Fruit fly (Drosophila melanogaster) whole organism, embryonic: Measurements from ENCODE around the gene CG18132.

Experiments used
- CG10267 ChIP-seq: fragments of 200-800 bp; sonication (Bioruptor generic); optimal IDR thresholded peaks from 2 replicates; lab custom pipeline; 2018; ENCODE audit warnings: missing biosample characterization, mild to moderate bottlenecking, missing genetic modification characterization, moderate library complexity
- CG11456 ChIP-seq: fragments of 200-800 bp; sonication (Bioruptor generic); IDR thresholded peaks from 3 replicates; pipeline ENCODE4 v1.3.6; 2022; ENCODE audit warnings: missing biosample characterization, missing genetic modification characterization
- CG12219 ChIP-seq: fragments of 200-800 bp; sonication (Bioruptor generic); optimal IDR thresholded peaks from 3 replicates; lab custom pipeline; 2018; ENCODE audit warnings: missing biosample characterization, mild to moderate bottlenecking, missing genetic modification characterization
- CG1233 ChIP-seq: fragments of 200-800 bp; sonication (Bioruptor generic); optimal IDR thresholded peaks from 4 replicates; lab custom pipeline; 2018; ENCODE audit warnings: missing biosample characterization, mild to moderate bottlenecking, missing genetic modification characterization
- CG14441 ChIP-seq: fragments of 200-800 bp; sonication (Bioruptor generic); IDR thresholded peaks from 2 replicates; pipeline ENCODE4 v1.3.6; 2022; ENCODE audit warnings: missing biosample characterization, missing genetic modification characterization
- CG1529 ChIP-seq: fragments of 200-800 bp; sonication (Bioruptor generic); optimal IDR thresholded peaks from 3 replicates; lab custom pipeline; 2018; ENCODE audit warnings: missing biosample characterization, missing genetic modification characterization
- CG15479 ChIP-seq: fragments of 200-800 bp; sonication (Bioruptor generic); optimal IDR thresholded peaks from 3 replicates; lab custom pipeline; 2019; ENCODE audit warnings: missing biosample characterization, mild to moderate bottlenecking, missing genetic modification characterization, moderate library complexity
- CG17359 ChIP-seq: fragments of 200-800 bp; sonication (Bioruptor generic); optimal IDR thresholded peaks from 3 replicates; lab custom pipeline; 2018; ENCODE audit warnings: missing biosample characterization, mild to moderate bottlenecking, missing genetic modification characterization, moderate library complexity
- CG18619 ChIP-seq: fragments of 200-800 bp; sonication (Bioruptor generic); optimal IDR thresholded peaks from 3 replicates; lab custom pipeline; 2017; ENCODE audit warnings: missing biosample characterization, mild to moderate bottlenecking, missing genetic modification characterization
- CG18764 ChIP-seq: fragments of 200-800 bp; sonication (Bioruptor generic); optimal IDR thresholded peaks from 3 replicates; lab custom pipeline; 2016; ENCODE audit warnings: missing biosample characterization, missing genetic modification characterization
- CG2116 ChIP-seq: fragments of 200-800 bp; sonication (Bioruptor generic); optimal IDR thresholded peaks from 3 replicates; lab custom pipeline; 2018; ENCODE audit warnings: missing biosample characterization, mild to moderate bottlenecking, missing genetic modification characterization
- CG2202 ChIP-seq: fragments of 200-800 bp; sonication (Bioruptor generic); optimal IDR thresholded peaks from 2 replicates; lab custom pipeline; 2018; ENCODE audit warnings: missing biosample characterization, mild to moderate bottlenecking, missing genetic modification characterization
- CG2889 ChIP-seq: fragments of 200-800 bp; sonication (Bioruptor generic); IDR thresholded peaks from 3 replicates; pipeline ENCODE4 v1.3.6; 2022; ENCODE audit warnings: missing biosample characterization, missing genetic modification characterization
- CG31388 ChIP-seq: fragments of 200-800 bp; sonication (Bioruptor generic); optimal IDR thresholded peaks from 2 replicates; lab custom pipeline; 2016; ENCODE audit warnings: missing biosample characterization, missing genetic modification characterization
- CG31441 ChIP-seq: fragments of 200-800 bp; sonication (Bioruptor generic); IDR thresholded peaks from 2 replicates; pipeline ENCODE4 v1.3.6; 2022; ENCODE audit warnings: missing biosample characterization, missing genetic modification characterization
- CG3163 ChIP-seq: fragments of 200-800 bp; sonication (Bioruptor generic); optimal IDR thresholded peaks from 3 replicates; lab custom pipeline; 2016; ENCODE audit warnings: missing biosample characterization, missing genetic modification characterization
- CG34224 ChIP-seq: fragments of 200-800 bp; sonication (Bioruptor generic); IDR thresholded peaks from 3 replicates; pipeline ENCODE4 v1.3.6; 2022; ENCODE audit warnings: missing biosample characterization, missing genetic modification characterization; ENCODE audit not compliant: partially characterized antibody
- CG6689 ChIP-seq: fragments of 200-800 bp; sonication (Bioruptor generic); IDR thresholded peaks from 2 replicates; pipeline ENCODE4 v1.3.6; 2022; ENCODE audit warnings: missing biosample characterization, missing genetic modification characterization
- CG7271 ChIP-seq: fragments of 200-800 bp; sonication (Bioruptor generic); optimal IDR thresholded peaks from 2 replicates; lab custom pipeline; 2018; ENCODE audit warnings: missing biosample characterization, mild to moderate bottlenecking, missing genetic modification characterization, moderate library complexity
- CG7963 ChIP-seq: fragments of 200-800 bp; sonication (Bioruptor generic); IDR thresholded peaks from 3 replicates; pipeline ENCODE4 v1.3.6; 2022; ENCODE audit warnings: missing biosample characterization, missing genetic modification characterization; ENCODE audit not compliant: partially characterized antibody
- CG9817 ChIP-seq: fragments of 200-800 bp; sonication (Bioruptor generic); optimal IDR thresholded peaks from 2 replicates; lab custom pipeline; 2018; ENCODE audit warnings: missing biosample characterization, mild to moderate bottlenecking, missing genetic modification characterization, moderate library complexity
- D19A ChIP-seq: fragments of 200-800 bp; optimal IDR thresholded peaks from 3 replicates; lab custom pipeline; 2019; ENCODE audit warnings: missing biosample characterization, mild to moderate bottlenecking, missing genetic modification characterization, moderate library complexity
- Dad ChIP-seq: fragments of 200-800 bp; sonication (Bioruptor generic); optimal IDR thresholded peaks from 3 replicates; lab custom pipeline; 2016; ENCODE audit warnings: missing biosample characterization, missing genetic modification characterization
- Eip74EF ChIP-seq, 2 experiments: fragments of 200-800 bp in 1 of 2; fragments of >200 bp in 1 of 2; sonication (Bioruptor generic) in 1 of 2; optimal IDR thresholded peaks; 2 replicates each; lab custom pipeline; 2017 to 2019; ENCODE audit warnings: missing biosample characterization in 2 of 2, missing genetic modification characterization in 2 of 2, mild to moderate bottlenecking in 1 of 2, moderate library complexity in 1 of 2
- Ets97D ChIP-seq: fragments of 200-800 bp; sonication (Bioruptor generic); optimal IDR thresholded peaks from 3 replicates; lab custom pipeline; 2016; ENCODE audit warnings: missing biosample characterization, missing genetic modification characterization
- Fer2 ChIP-seq: fragments of 200-800 bp; sonication (Bioruptor generic); optimal IDR thresholded peaks from 2 replicates; lab custom pipeline; 2018; ENCODE audit warnings: missing biosample characterization, mild to moderate bottlenecking, missing genetic modification characterization, moderate library complexity
- H2.0 ChIP-seq: fragments of 200-800 bp; sonication (Bioruptor generic); IDR thresholded peaks from 2 replicates; pipeline ENCODE4 v1.3.6; 2022; ENCODE audit warnings: missing biosample characterization, missing genetic modification characterization
- HLH54F ChIP-seq: fragments of 200-800 bp; sonication (Bioruptor generic); optimal IDR thresholded peaks from 3 replicates; lab custom pipeline; 2016; ENCODE audit warnings: missing biosample characterization, missing genetic modification characterization
- Hmx ChIP-seq: fragments of 200-800 bp; sonication (Bioruptor generic); optimal IDR thresholded peaks from 2 replicates; lab custom pipeline; 2016; ENCODE audit warnings: missing biosample characterization, missing genetic modification characterization
- Hr39 ChIP-seq: fragments of >200 bp; optimal IDR thresholded peaks from 2 replicates; lab custom pipeline; 2017
- Lim3 ChIP-seq: fragments of 200-800 bp; sonication (Bioruptor generic); IDR thresholded peaks from 2 replicates; pipeline ENCODE4 v1.3.6; 2022; ENCODE audit warnings: missing biosample characterization, missing genetic modification characterization
- Mad ChIP-seq: fragments of 200-800 bp; sonication (Bioruptor generic); optimal IDR thresholded peaks from 2 replicates; lab custom pipeline; 2016; ENCODE audit warnings: missing biosample characterization, missing genetic modification characterization
- NK7.1 ChIP-seq: fragments of 200-800 bp; sonication (Bioruptor generic); optimal IDR thresholded peaks from 3 replicates; lab custom pipeline; 2016; ENCODE audit warnings: missing biosample characterization, missing genetic modification characterization
- Rx ChIP-seq: fragments of 200-800 bp; sonication (Bioruptor generic); IDR thresholded peaks from 2 replicates; pipeline ENCODE4 v1.3.6; 2022; ENCODE audit warnings: missing biosample characterization, missing genetic modification characterization
- Sry-β ChIP-seq: fragments of 200-800 bp; sonication (Bioruptor generic); optimal IDR thresholded peaks from 2 replicates; lab custom pipeline; 2018; ENCODE audit warnings: missing biosample characterization, mild to moderate bottlenecking, missing genetic modification characterization, moderate library complexity
- ap ChIP-seq: fragments of 200-800 bp; sonication (Bioruptor generic); IDR thresholded peaks from 2 replicates; pipeline ENCODE4 v1.3.6; 2022; ENCODE audit warnings: missing biosample characterization, missing genetic modification characterization
- az2 ChIP-seq: fragments of 200-800 bp; sonication (Bioruptor generic); optimal IDR thresholded peaks from 3 replicates; lab custom pipeline; 2016; ENCODE audit warnings: missing biosample characterization, missing genetic modification characterization
- bcd ChIP-seq: fragments of 200-800 bp; sonication (Bioruptor generic); optimal IDR thresholded peaks from 2 replicates; lab custom pipeline; 2017; ENCODE audit warnings: missing biosample characterization, mild to moderate bottlenecking, missing genetic modification characterization
- dm ChIP-seq: fragments of 200-800 bp; sonication (Bioruptor generic); optimal IDR thresholded peaks from 3 replicates; lab custom pipeline; 2016; ENCODE audit warnings: missing biosample characterization, missing genetic modification characterization
- grau ChIP-seq: fragments of 200-800 bp; optimal IDR thresholded peaks from 3 replicates; lab custom pipeline; 2019; ENCODE audit warnings: missing biosample characterization, mild to moderate bottlenecking, missing genetic modification characterization, moderate library complexity
- gsb-n ChIP-seq: fragments of 200-800 bp; sonication (Bioruptor generic); optimal IDR thresholded peaks from 3 replicates; lab custom pipeline; 2018; ENCODE audit warnings: missing biosample characterization, mild to moderate bottlenecking, missing genetic modification characterization
- jigr1 ChIP-seq: fragments of 200-800 bp; sonication (Bioruptor generic); IDR thresholded peaks from 3 replicates; pipeline ENCODE4 v1.3.6; 2022; ENCODE audit warnings: missing biosample characterization, missing genetic modification characterization
- mirr ChIP-seq: fragments of 200-800 bp; sonication (Bioruptor generic); optimal IDR thresholded peaks from 3 replicates; lab custom pipeline; 2018; ENCODE audit warnings: missing biosample characterization, mild to moderate bottlenecking, missing genetic modification characterization
- ro ChIP-seq: fragments of 200-800 bp; sonication (Bioruptor generic); IDR thresholded peaks from 2 replicates; pipeline ENCODE4 v1.3.6; 2022; ENCODE audit warnings: missing biosample characterization, missing genetic modification characterization
- sens ChIP-seq: fragments of 200-800 bp; sonication (Bioruptor generic); peaks from one replicate; lab custom pipeline; 2016; ENCODE audit warnings: missing biosample characterization, missing genetic modification characterization
- slp2 ChIP-seq: fragments of 200-800 bp; sonication (Bioruptor generic); optimal IDR thresholded peaks from 2 replicates; lab custom pipeline; 2016; ENCODE audit warnings: missing biosample characterization, missing genetic modification characterization
- stc ChIP-seq: fragments of 200-800 bp; sonication (Bioruptor generic); IDR thresholded peaks from 2 replicates; pipeline ENCODE4 v1.3.6; 2022; ENCODE audit warnings: missing biosample characterization, missing genetic modification characterization
- stwl ChIP-seq: fragments of 200-800 bp; sonication (Bioruptor generic); optimal IDR thresholded peaks from 3 replicates; lab custom pipeline; 2018; ENCODE audit warnings: missing biosample characterization, mild to moderate bottlenecking, missing genetic modification characterization, moderate library complexity
- vfl ChIP-seq: fragments of 200-800 bp; sonication (Bioruptor generic); optimal IDR thresholded peaks from 2 replicates; lab custom pipeline; 2016; ENCODE audit warnings: missing biosample characterization, missing genetic modification characterization
- vvl ChIP-seq: fragments of 200-800 bp; sonication (Bioruptor generic); IDR thresholded peaks from 2 replicates; pipeline ENCODE4 v1.3.6; 2022; ENCODE audit warnings: missing biosample characterization, missing genetic modification characterization
- wek ChIP-seq: fragments of 200-800 bp; sonication (Bioruptor generic); optimal IDR thresholded peaks from 3 replicates; lab custom pipeline; 2018; ENCODE audit warnings: missing biosample characterization, mild to moderate bottlenecking, missing genetic modification characterization, moderate library complexity
- zf30C ChIP-seq: fragments of 200-800 bp; sonication (Bioruptor generic); optimal IDR thresholded peaks from 3 replicates; lab custom pipeline; 2018; ENCODE audit warnings: missing biosample characterization, mild to moderate bottlenecking, missing genetic modification characterization

Gene CG18132

dm6 chr2L:1502459-1503101, 14.7 kb downstream of the CG18132 start, which contains the start of gene CG7420 (continued):
- TF ChIP-seq ap (GFP tag; lab: Robert Waterston, UW), result no peak
- no peak for TF ChIP-seq D19A (tag; lab: Kevin White, UChicago)
- TF ChIP-seq bcd (GFP tag; lab: Kevin White, UChicago), result no peak
- TF ChIP-seq CG12219, result no peak
- TF ChIP-seq Lim3 (GFP tag; lab: Robert Waterston, UW), result no peak
- TF ChIP-seq CG2889 (GFP tag; lab: Robert Waterston, UW), result no peak
- no peak for TF ChIP-seq jigr1
- TF ChIP-seq Ets97D (GFP tag; lab: Kevin White, UChicago), result peak; percentile 11
- TF ChIP-seq Sry-β, result no peak
- TF ChIP-seq ro (GFP tag; lab: Robert Waterston, UW), result no peak
- TF ChIP-seq H2.0 (GFP tag; lab: Robert Waterston, UW), result no peak
- TF ChIP-seq CG1529, result no peak
- no peak for TF ChIP-seq CG2202 (tag; lab: Kevin White, UChicago)
- no peak for TF ChIP-seq HLH54F
- TF ChIP-seq CG18619 (GFP tag; lab: Kevin White, UChicago), result no peak
- no peak for TF ChIP-seq CG7963 (GFP tag; lab: Robert Waterston, UW)
- TF ChIP-seq CG1233 (GFP tag; lab: Kevin White, UChicago), result no peak
- TF ChIP-seq sens, result peak; percentile 65
- no peak for TF ChIP-seq Dad (GFP tag; lab: Kevin White, UChicago)
- no peak for TF ChIP-seq CG17359
- TF ChIP-seq CG3163 (GFP tag; lab: Kevin White, UChicago), result no peak
- TF ChIP-seq CG31441 (GFP tag; lab: Robert Waterston, UW), result no peak
- no peak for TF ChIP-seq vfl (GFP tag; lab: Kevin White, UChicago)
- no peak for TF ChIP-seq az2 (GFP tag; lab: Kevin White, UChicago)
- TF ChIP-seq slp2 (GFP tag; lab: Kevin White, UChicago), result no peak
- TF ChIP-seq Eip74EF (GFP tag; optimal IDR thresholded peaks at IDR 0.05; lab: Kevin White, UChicago), result no peak
- no peak for TF ChIP-seq NK7.1 (GFP tag; lab: Kevin White, UChicago)
- TF ChIP-seq Rx (GFP tag; lab: Robert Waterston, UW), result no peak
- TF ChIP-seq zf30C, result no peak
- TF ChIP-seq Mad (GFP tag; lab: Kevin White, UChicago), result no peak
- TF ChIP-seq CG15479 (GFP tag; lab: Kevin White, UChicago), result no peak
- 0 out of 3 replicates have a peak, but pooled peaks have one; percentile 14 for TF ChIP-seq CG34224
- peak; percentile 49 for TF ChIP-seq CG2116 (GFP tag; lab: Kevin White, UChicago)
- TF ChIP-seq Hr39, result no peak
- no peak for TF ChIP-seq Fer2 (tag; lab: Kevin White, UChicago)
- TF ChIP-seq stwl (tag; lab: Kevin White, UChicago), result peak; percentile 47
- TF ChIP-seq Hmx, result no peak
- no peak for TF ChIP-seq gsb-n (tag; lab: Kevin White, UChicago)
- no peak for TF ChIP-seq CG7271 (tag; lab: Kevin White, UChicago)
- peak; percentile 28 for TF ChIP-seq CG10267 (tag; lab: Kevin White, UChicago)
- no peak for TF ChIP-seq CG11456 (GFP tag; lab: Robert Waterston, UW)
- no peak for TF ChIP-seq mirr
- TF ChIP-seq vvl, result peak; percentile 77
- no peak for TF ChIP-seq CG14441 (GFP tag; lab: Robert Waterston, UW)
- no peak for TF ChIP-seq CG18764 (GFP tag; lab: Kevin White, UChicago)
- no peak for TF ChIP-seq CG6689 (GFP tag; lab: Robert Waterston, UW)
- TF ChIP-seq grau, result no peak
- no peak for TF ChIP-seq CG31388
- no peak for TF ChIP-seq CG9817
- TF ChIP-seq stc (GFP tag; lab: Robert Waterston, UW), result no peak
- TF ChIP-seq dm (GFP tag; lab: Kevin White, UChicago), result peak; percentile 37
- no peak for TF ChIP-seq wek (GFP tag; lab: Kevin White, UChicago)
